Fruit fly (Drosophila melanogaster) whole organism, pupa: ENCODE measurements around the gene eEF1gamma.

Experiments
- CG10348 ChIP-seq: fragments of 200-800 bp; sonication (Bioruptor generic); IDR thresholded peaks from 2 replicates; pipeline ENCODE4 v1.3.6; 2022; ENCODE audit warnings: missing biosample characterization, missing genetic modification characterization
- CG12605 ChIP-seq: fragments of 200-800 bp; sonication (Bioruptor generic); IDR thresholded peaks from 2 replicates; pipeline ENCODE4 v1.3.6; 2022; ENCODE audit warnings: missing biosample characterization, missing genetic modification characterization
- CG13204 ChIP-seq: fragments of 200-800 bp; sonication (Bioruptor generic); optimal IDR thresholded peaks from 2 replicates; lab custom pipeline; 2018; ENCODE audit warnings: missing biosample characterization, mild to moderate bottlenecking, missing genetic modification characterization, moderate library complexity
- CG14655 ChIP-seq: fragments of 200-800 bp; sonication (Bioruptor generic); optimal IDR thresholded peaks from 3 replicates; lab custom pipeline; 2017; ENCODE audit warnings: mild to moderate bottlenecking, missing biosample characterization, missing genetic modification reagents, missing genetic modification characterization
- CG15710 ChIP-seq: fragments of 200-800 bp; sonication (Bioruptor generic); optimal IDR thresholded peaks from 2 replicates; lab custom pipeline; 2018; ENCODE audit warnings: missing biosample characterization, mild to moderate bottlenecking, missing genetic modification characterization, moderate library complexity
- CG17806 ChIP-seq: fragments of 200-800 bp; sonication (Bioruptor generic); optimal IDR thresholded peaks from 2 replicates; lab custom pipeline; 2018; ENCODE audit warnings: missing biosample characterization, mild to moderate bottlenecking, missing genetic modification characterization, moderate library complexity
- CG32121 ChIP-seq: fragments of 200-800 bp; sonication (Bioruptor generic); IDR thresholded peaks from 2 replicates; pipeline ENCODE4 v1.3.6; 2022; ENCODE audit warnings: missing biosample characterization, missing genetic modification characterization
- CG34367 ChIP-seq: fragments of 200-800 bp; sonication (Bioruptor generic); optimal IDR thresholded peaks from 2 replicates; lab custom pipeline; 2018; ENCODE audit warnings: missing biosample characterization, mild to moderate bottlenecking, missing genetic modification characterization
- CG4496 ChIP-seq: fragments of 200-800 bp; sonication (Bioruptor generic); IDR thresholded peaks from 3 replicates; pipeline ENCODE4 v1.3.6; 2022; ENCODE audit warnings: missing biosample characterization, missing genetic modification characterization
- CG8159 ChIP-seq: fragments of 200-800 bp; sonication (Bioruptor generic); optimal IDR thresholded peaks from 3 replicates; lab custom pipeline; 2018; ENCODE audit warnings: missing biosample characterization, mild to moderate bottlenecking, missing genetic modification characterization, moderate library complexity
- CG8301 ChIP-seq: fragments of 200-800 bp; sonication (Bioruptor generic); optimal IDR thresholded peaks from 2 replicates; lab custom pipeline; 2018; ENCODE audit warnings: missing biosample characterization, mild to moderate bottlenecking, missing genetic modification characterization
- CG9948 ChIP-seq: fragments of 200-800 bp; sonication (Bioruptor generic); optimal IDR thresholded peaks from 2 replicates; lab custom pipeline; 2018; ENCODE audit warnings: missing biosample characterization, mild to moderate bottlenecking, missing genetic modification characterization, moderate library complexity
- D1 ChIP-seq: fragments of 200-800 bp; sonication (Bioruptor generic); optimal IDR thresholded peaks from 2 replicates; lab custom pipeline; 2018; ENCODE audit warnings: missing biosample characterization, mild to moderate bottlenecking, missing genetic modification characterization, moderate library complexity
- EcR ChIP-seq: fragments of 200-800 bp; sonication (Bioruptor generic); optimal IDR thresholded peaks from 3 replicates; lab custom pipeline; 2019; ENCODE audit warnings: missing biosample characterization, missing genetic modification characterization, mild to moderate bottlenecking, moderate library complexity, missing genetic modification reagents
- Ets98B ChIP-seq: fragments of 200-800 bp; sonication (Bioruptor generic); IDR thresholded peaks from 2 replicates; pipeline ENCODE4 v1.3.6; 2022; ENCODE audit warnings: missing biosample characterization, missing genetic modification characterization
- Pif1A ChIP-seq: fragments of 200-800 bp; sonication (Bioruptor generic); optimal IDR thresholded peaks from 3 replicates; lab custom pipeline; 2016; ENCODE audit warnings: missing biosample characterization, missing genetic modification characterization
- Pif1B ChIP-seq: fragments of 200-800 bp; sonication (Bioruptor generic); optimal IDR thresholded peaks from 3 replicates; lab custom pipeline; 2016; ENCODE audit warnings: missing biosample characterization, missing genetic modification characterization
- Snoo ChIP-seq: fragments of 200-800 bp; sonication (Bioruptor generic); optimal IDR thresholded peaks from 3 replicates; lab custom pipeline; 2017; ENCODE audit warnings: missing biosample characterization, mild to moderate bottlenecking, missing genetic modification characterization, inconsistent platforms
- fd96Ca ChIP-seq: fragments of 200-800 bp; sonication (Bioruptor generic); IDR thresholded peaks from 3 replicates; pipeline ENCODE4 v1.3.6; 2022; ENCODE audit warnings: missing biosample characterization, missing genetic modification characterization
- gl ChIP-seq: fragments of 200-800 bp; sonication (Bioruptor generic); optimal IDR thresholded peaks from 2 replicates; lab custom pipeline; 2018; ENCODE audit warnings: missing biosample characterization, mild to moderate bottlenecking, missing genetic modification characterization
- rn ChIP-seq: fragments of 200-800 bp; sonication (Bioruptor generic); IDR thresholded peaks from 2 replicates; pipeline ENCODE4 v1.3.6; 2022; ENCODE audit warnings: missing biosample characterization, missing genetic modification characterization

The eEF1gamma gene

dm6 chr3R:29212534-29212933 is 7.4 kb upstream of the eEF1gamma start:
- TF ChIP-seq CG10348 (GFP tag; lab: Robert Waterston, UW) (no peak), Ets98B (GFP tag; lab: Robert Waterston, UW) (no peak), fd96Ca (GFP tag; lab: Robert Waterston, UW) (no peak), CG12605 (no peak), CG34367 (tag; lab: Kevin White, UChicago) (no peak), CG4496 (GFP tag; lab: Robert Waterston, UW) (no peak), CG8301 (no peak), CG17806 (tag; lab: Kevin White, UChicago) (no peak)

dm6 chr3R:29213416-29213815 is 6.6 kb upstream of the eEF1gamma start:
- TF ChIP-seq CG10348 (GFP tag; lab: Robert Waterston, UW) (no peak), EcR (GFP tag; lab: Kevin White, UChicago) (no peak), CG17806 (tag; lab: Kevin White, UChicago) (no peak), CG9948 (tag; lab: Kevin White, UChicago) (no peak), CG15710 (tag; lab: Kevin White, UChicago) (no peak), Pif1A (GFP tag; lab: Kevin White, UChicago) (no peak), CG34367 (tag; lab: Kevin White, UChicago) (no peak), rn (GFP tag; lab: Robert Waterston, UW) (no peak), CG12605 (no peak), CG8159 (no peak), CG8301 (no peak), Pif1B (GFP tag; lab: Kevin White, UChicago) (no peak), Snoo (tag; lab: Kevin White, UChicago) (no peak), CG14655 (GFP tag; lab: Kevin White, UChicago) (no peak), D1 (tag; lab: Kevin White, UChicago) (no peak), gl (no peak)

dm6 chr3R:29214262-29214661 is 5.7 kb upstream of the eEF1gamma start:
- TF ChIP-seq CG9948 (tag; lab: Kevin White, UChicago): peak; percentile 99
- peak; percentile 96 for TF ChIP-seq CG10348 (GFP tag; lab: Robert Waterston, UW)
- peak; percentile 100 for TF ChIP-seq CG34367 (tag; lab: Kevin White, UChicago)
- peak; percentile 100 for TF ChIP-seq Snoo (tag; lab: Kevin White, UChicago)
- TF ChIP-seq CG8159: peak; percentile 100
- TF ChIP-seq CG12605: peak; percentile 100
- TF ChIP-seq CG32121: peak; percentile 100
- peak; percentile 100 for TF ChIP-seq CG17806 (tag; lab: Kevin White, UChicago)
- peak; percentile 100 for TF ChIP-seq Ets98B (GFP tag; lab: Robert Waterston, UW)
- TF ChIP-seq fd96Ca (GFP tag; lab: Robert Waterston, UW): peak; percentile 100
- peak; percentile 99 for TF ChIP-seq rn (GFP tag; lab: Robert Waterston, UW)
- peak; percentile 99 for TF ChIP-seq D1 (tag; lab: Kevin White, UChicago)
- peak; percentile 100 for TF ChIP-seq CG15710 (tag; lab: Kevin White, UChicago)
- peak; percentile 99 for TF ChIP-seq EcR (GFP tag; lab: Kevin White, UChicago)
- TF ChIP-seq CG14655 (GFP tag; lab: Kevin White, UChicago): peak; percentile 100
- peak; percentile 100 for TF ChIP-seq Pif1A (GFP tag; lab: Kevin White, UChicago)
- peak; percentile 100 for TF ChIP-seq Pif1B (GFP tag; lab: Kevin White, UChicago)
- peak; percentile 100 for TF ChIP-seq CG4496 (GFP tag; lab: Robert Waterston, UW)
- TF ChIP-seq CG8301: peak; percentile 100
- TF ChIP-seq CG13204 (GFP tag; lab: Kevin White, UChicago): peak; percentile 99
- TF ChIP-seq gl: peak; percentile 99

dm6 chr3R:29214982-29215533 is 4.9 kb upstream of the eEF1gamma start:
- TF ChIP-seq CG15710 (tag; lab: Kevin White, UChicago) (peak; percentile 36), Snoo (tag; lab: Kevin White, UChicago) (no peak), CG32121 (0 out of 2 replicates have a peak, but pooled peaks have one; percentile 12), Pif1A (GFP tag; lab: Kevin White, UChicago) (peak; percentile 21), EcR (GFP tag; lab: Kevin White, UChicago) (peak; percentile 34), Pif1B (GFP tag; lab: Kevin White, UChicago) (peak; percentile 68), CG14655 (GFP tag; lab: Kevin White, UChicago) (peak; percentile 47), CG8159 (peak; percentile 52), CG4496 (GFP tag; lab: Robert Waterston, UW) (peak; percentile 79), Ets98B (GFP tag; lab: Robert Waterston, UW) (peak; percentile 50), CG8301 (peak; percentile 32), CG34367 (tag; lab: Kevin White, UChicago) (peak; percentile 47), gl (peak; percentile 80), CG12605 (peak; percentile 75), CG10348 (GFP tag; lab: Robert Waterston, UW) (no peak), CG9948 (tag; lab: Kevin White, UChicago) (peak; percentile 32), rn (GFP tag; lab: Robert Waterston, UW) (no peak), CG13204 (GFP tag; lab: Kevin White, UChicago) (peak; percentile 70), D1 (tag; lab: Kevin White, UChicago) (no peak), CG17806 (tag; lab: Kevin White, UChicago) (peak; percentile 22), fd96Ca (GFP tag; lab: Robert Waterston, UW) (peak; percentile 57; the same call in 2 of the 3 replicates)

- TF ChIP-seq gl (no peak), Pif1B (GFP tag; lab: Kevin White, UChicago) (no peak), CG8159 (no peak), D1 (tag; lab: Kevin White, UChicago) (no peak), CG9948 (tag; lab: Kevin White, UChicago) (no peak), CG17806 (tag; lab: Kevin White, UChicago) (no peak), CG12605 (no peak)
These were observed 4.1 kb upstream of the eEF1gamma start for dm6 chr3R:29215652-29216483.
